Worm (Caenorhabditis elegans) whole organism, mixed stage, embryonic: ENCODE data around the gene str-135.
A peak's percentile ranks its signal among the peaks of the same experiment; 100 is the strongest.

ENCODE experiments used
- M03D4.4 ChIP-seq: sonication (generic microtip); optimal IDR thresholded peaks from 2 replicates; lab custom pipeline; 2017; ENCODE audit warnings: mild to moderate bottlenecking, missing genetic modification characterization, missing compliant biosample characterization
- bed-3 ChIP-seq: fragments of 200-800 bp; sonication (Bioruptor generic); optimal IDR thresholded peaks from 3 replicates; lab custom pipeline; 2018; ENCODE audit warnings: mild to moderate bottlenecking, missing genetic modification characterization, moderate library complexity, missing compliant biosample characterization
- blmp-1 ChIP-seq: fragments of 150-350 bp; optimal IDR thresholded peaks from 2 replicates; lab custom pipeline; 2014; ENCODE audit warnings: missing biosample characterization, missing genetic modification characterization
- ceh-39 ChIP-seq: fragments of 150-350 bp; optimal IDR thresholded peaks from 2 replicates; lab custom pipeline; 2014; ENCODE audit warnings: missing biosample characterization, missing genetic modification characterization
- ceh-43 ChIP-seq: fragments of 200-800 bp; sonication (Bioruptor generic); optimal IDR thresholded peaks from 2 replicates; lab custom pipeline; 2018; ENCODE audit warnings: mild to moderate bottlenecking, missing genetic modification characterization, moderate library complexity, missing compliant biosample characterization
- ceh-83 ChIP-seq: fragments of 200-800 bp; sonication (Bioruptor generic); optimal IDR thresholded peaks from 2 replicates; lab custom pipeline; 2018; ENCODE audit warnings: mild to moderate bottlenecking, missing genetic modification characterization, missing compliant biosample characterization
- ces-1 ChIP-seq: fragments of 150-350 bp; optimal IDR thresholded peaks from 2 replicates; lab custom pipeline; 2014; ENCODE audit warnings: missing biosample characterization, missing genetic modification reagents, missing genetic modification characterization
- cnd-1 ChIP-seq: fragments of 200-800 bp; sonication (Bioruptor generic); optimal IDR thresholded peaks from 2 replicates; lab custom pipeline; 2018; ENCODE audit warnings: mild to moderate bottlenecking, missing genetic modification characterization, missing compliant biosample characterization
- drap-1 ChIP-seq: fragments of 200-800 bp; sonication (Bioruptor generic); optimal IDR thresholded peaks from 3 replicates; lab custom pipeline; 2018; ENCODE audit warnings: mild to moderate bottlenecking, missing genetic modification characterization, missing compliant biosample characterization
- elt-1 ChIP-seq: sonication (generic microtip); optimal IDR thresholded peaks from 2 replicates; lab custom pipeline; 2017; ENCODE audit warnings: missing genetic modification characterization, mild to moderate bottlenecking, missing compliant biosample characterization, antibody characterized with exemption, moderate library complexity, borderline replicate concordance; ENCODE audit not compliant: insufficient read depth
- elt-3 ChIP-seq: fragments of 150-350 bp; optimal IDR thresholded peaks from 2 replicates; lab custom pipeline; 2014; ENCODE audit warnings: missing biosample characterization, missing genetic modification characterization
- flh-1 ChIP-seq: fragments of 200-800 bp; sonication (Bioruptor generic); optimal IDR thresholded peaks from 2 replicates; lab custom pipeline; 2018; ENCODE audit warnings: mild to moderate bottlenecking, missing genetic modification characterization, moderate library complexity, missing compliant biosample characterization
- ham-2 ChIP-seq: fragments of 200-800 bp; sonication (Bioruptor generic); optimal IDR thresholded peaks from 2 replicates; lab custom pipeline; 2018; ENCODE audit warnings: mild to moderate bottlenecking, missing genetic modification characterization, missing compliant biosample characterization
- hlh-1 ChIP-seq: fragments of 150-350 bp; optimal IDR thresholded peaks from 2 replicates; lab custom pipeline; 2014; ENCODE audit warnings: missing biosample characterization, missing genetic modification reagents, missing genetic modification characterization
- lin-13 ChIP-seq: fragments of 150-350 bp; optimal IDR thresholded peaks from 2 replicates; lab custom pipeline; 2014; ENCODE audit warnings: missing biosample characterization, missing genetic modification characterization
- lin-32 ChIP-seq: fragments of 200-800 bp; sonication (Bioruptor generic); optimal IDR thresholded peaks from 2 replicates; lab custom pipeline; 2018; ENCODE audit warnings: mild to moderate bottlenecking, missing genetic modification characterization, missing compliant biosample characterization
- lsy-2 ChIP-seq: fragments of 150-350 bp; optimal IDR thresholded peaks from 2 replicates; lab custom pipeline; 2014; ENCODE audit warnings: missing biosample characterization, missing genetic modification characterization
- mab-5 ChIP-seq: fragments of 150-350 bp; optimal IDR thresholded peaks from 2 replicates; lab custom pipeline; 2014; ENCODE audit warnings: missing biosample characterization, missing genetic modification characterization
- mep-1 ChIP-seq: fragments of 150-350 bp; optimal IDR thresholded peaks from 2 replicates; lab custom pipeline; 2017; ENCODE audit warnings: missing biosample characterization, missing genetic modification reagents, missing genetic modification characterization, inconsistent platforms
- mls-2 ChIP-seq: sonication (generic microtip); optimal IDR thresholded peaks from 2 replicates; lab custom pipeline; 2016; ENCODE audit warnings: mild to moderate bottlenecking, missing genetic modification characterization, moderate library complexity, missing compliant biosample characterization
- nhr-12 ChIP-seq: fragments of 150-350 bp; optimal IDR thresholded peaks from 2 replicates; lab custom pipeline; 2014; ENCODE audit warnings: missing biosample characterization, missing genetic modification characterization
- nhr-2 ChIP-seq: fragments of 150-350 bp; optimal IDR thresholded peaks from 2 replicates; lab custom pipeline; 2014; ENCODE audit warnings: missing biosample characterization, missing genetic modification characterization
- nhr-237 ChIP-seq: fragments of 150-350 bp; optimal IDR thresholded peaks from 2 replicates; lab custom pipeline; 2014; ENCODE audit warnings: missing biosample characterization, missing genetic modification characterization
- nhr-28 ChIP-seq: fragments of 150-350 bp; optimal IDR thresholded peaks from 2 replicates; lab custom pipeline; 2014; ENCODE audit warnings: missing biosample characterization, missing genetic modification characterization
- nhr-76 ChIP-seq: sonication (generic microtip); optimal IDR thresholded peaks from 2 replicates; lab custom pipeline; 2017; ENCODE audit warnings: missing biosample characterization, missing genetic modification characterization
- pha-4 ChIP-seq: fragments of 150-350 bp; optimal IDR thresholded peaks from 2 replicates; lab custom pipeline; 2018; ENCODE audit warnings: missing biosample characterization, missing genetic modification reagents, missing genetic modification characterization
- sem-2 ChIP-seq: fragments of 200-800 bp; sonication (Bioruptor generic); optimal IDR thresholded peaks from 2 replicates; lab custom pipeline; 2018; ENCODE audit warnings: mild to moderate bottlenecking, missing genetic modification characterization, missing compliant biosample characterization
- snpc-4 ChIP-seq: fragments of 150-350 bp; optimal IDR thresholded peaks from 2 replicates; lab custom pipeline; 2014; ENCODE audit warnings: missing biosample characterization, missing genetic modification characterization
- sptf-1 ChIP-seq: sonication (generic microtip); optimal IDR thresholded peaks from 2 replicates; lab custom pipeline; 2017; ENCODE audit warnings: mild to moderate bottlenecking, missing genetic modification characterization, moderate library complexity, missing compliant biosample characterization
- tbx-8 ChIP-seq: fragments of 200-800 bp; sonication (Bioruptor generic); optimal IDR thresholded peaks from 2 replicates; lab custom pipeline; 2018; ENCODE audit warnings: mild to moderate bottlenecking, missing genetic modification characterization, moderate library complexity, missing compliant biosample characterization
- unc-120 ChIP-seq: sonication (generic microtip); optimal IDR thresholded peaks from 2 replicates; lab custom pipeline; 2017; ENCODE audit warnings: missing genetic modification characterization, missing compliant biosample characterization; ENCODE audit not compliant: poor library complexity, severe bottlenecking
- unc-39 ChIP-seq: fragments of 150-350 bp; optimal IDR thresholded peaks from 2 replicates; lab custom pipeline; 2014; ENCODE audit warnings: missing biosample characterization, missing genetic modification characterization
- unc-62 ChIP-seq: fragments of 150-350 bp; optimal IDR thresholded peaks from 2 replicates; lab custom pipeline; 2014; ENCODE audit warnings: missing biosample characterization, missing genetic modification reagents, missing genetic modification characterization
- zip-8 ChIP-seq: fragments of 150-350 bp; optimal IDR thresholded peaks from 2 replicates; lab custom pipeline; 2014; ENCODE audit warnings: missing biosample characterization, missing genetic modification characterization
- ztf-11 ChIP-seq: fragments of 150-350 bp; optimal IDR thresholded peaks from 2 replicates; lab custom pipeline; 2014; ENCODE audit warnings: missing biosample characterization, missing genetic modification characterization

Gene str-135

DNA sequence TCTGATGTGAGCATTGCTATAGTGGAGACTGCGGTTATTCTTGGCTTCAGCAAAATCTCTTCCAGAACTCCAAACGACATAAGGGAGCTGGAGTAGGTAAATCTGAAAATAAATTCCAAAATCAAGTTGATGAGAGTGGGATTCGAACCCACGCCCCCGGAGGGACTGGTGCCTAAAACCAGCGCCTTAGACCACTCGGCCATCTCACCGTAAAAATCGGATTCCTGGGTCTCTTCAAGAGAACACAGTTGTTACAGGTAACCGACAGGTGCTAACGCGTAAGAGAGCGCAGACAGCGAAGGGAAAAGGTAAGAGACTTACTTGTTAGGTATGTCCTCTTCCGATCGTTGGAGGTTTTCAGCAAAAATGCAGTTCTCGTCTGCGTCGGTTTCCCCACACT, 45.3 kb downstream of the str-135 start:
- TF ChIP-seq elt-1 (tag; lab: Kevin White, UChicago) = no peak
- TF ChIP-seq unc-120 (tag; lab: Kevin White, UChicago) = no peak
- TF ChIP-seq ceh-83 (GFP tag; lab: Kevin White, UChicago) = peak; percentile 74
- TF ChIP-seq lsy-2 (tag; lab: Kevin White, UChicago) = no peak
- TF ChIP-seq cnd-1 (tag; lab: Kevin White, UChicago) = peak; percentile 46
- TF ChIP-seq bed-3 (GFP tag; lab: Kevin White, UChicago) = no peak
- no peak for TF ChIP-seq nhr-237 (tag; lab: Kevin White, UChicago)
- peak; percentile 71 for TF ChIP-seq hlh-1 (tag; lab: Kevin White, UChicago)
- TF ChIP-seq unc-39 (tag; lab: Kevin White, UChicago) = no peak
- TF ChIP-seq nhr-12 (tag; lab: Kevin White, UChicago) = no peak
- TF ChIP-seq ham-2 = peak; percentile 45
- TF ChIP-seq drap-1 = peak; percentile 45
- TF ChIP-seq M03D4.4 = peak; percentile 57
- TF ChIP-seq lin-32 = peak; percentile 18
- no peak for TF ChIP-seq nhr-28 (tag; lab: Kevin White, UChicago)
- TF ChIP-seq pha-4 (tag; lab: Kevin White, UChicago) = no peak
- no peak for TF ChIP-seq snpc-4

DNA sequence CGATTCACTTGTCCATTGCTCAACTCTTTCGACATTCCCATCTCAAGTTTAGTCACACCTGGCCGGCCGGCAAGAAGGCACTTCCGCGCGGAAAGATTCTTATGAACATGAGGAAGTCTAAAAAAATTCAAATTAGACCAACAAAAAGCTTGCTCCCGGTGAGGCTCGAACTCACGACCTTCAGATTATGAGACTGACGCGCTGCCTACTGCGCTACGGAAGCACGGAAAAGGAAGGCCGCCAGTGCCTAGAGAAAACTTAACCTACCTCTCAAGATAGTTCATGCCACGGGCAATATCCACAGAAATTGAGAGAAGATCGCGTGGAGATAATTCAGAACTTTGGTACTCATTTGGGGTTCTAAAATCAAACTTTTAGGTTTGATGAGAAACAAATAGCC, 50.6 kb downstream of the str-135 start:
- TF ChIP-seq mls-2 = no peak
- no peak for TF ChIP-seq elt-3
- TF ChIP-seq unc-62 = no peak
- TF ChIP-seq sem-2 (GFP tag; lab: Kevin White, UChicago) = no peak
- TF ChIP-seq mab-5 = no peak
- no peak for TF ChIP-seq cnd-1 (tag; lab: Kevin White, UChicago)
- TF ChIP-seq elt-1 (tag; lab: Kevin White, UChicago) = no peak
- no peak for TF ChIP-seq nhr-2 (tag; lab: Kevin White, UChicago)
- TF ChIP-seq hlh-1 (tag; lab: Kevin White, UChicago) = no peak
- TF ChIP-seq tbx-8 (GFP tag; lab: Kevin White, UChicago) = no peak
- no peak for TF ChIP-seq zip-8
- no peak for TF ChIP-seq nhr-76 (tag; lab: Kevin White, UChicago)
- no peak for TF ChIP-seq nhr-28 (tag; lab: Kevin White, UChicago)
- TF ChIP-seq unc-120 (tag; lab: Kevin White, UChicago) = peak; percentile 38
- TF ChIP-seq lsy-2 (tag; lab: Kevin White, UChicago) = no peak
- no peak for TF ChIP-seq mep-1 (tag; lab: Kevin White, UChicago)
- no peak for TF ChIP-seq lin-13 (tag; lab: Kevin White, UChicago)
- no peak for TF ChIP-seq nhr-237 (tag; lab: Kevin White, UChicago)
- no peak for TF ChIP-seq bed-3 (GFP tag; lab: Kevin White, UChicago)
- TF ChIP-seq blmp-1 (tag; lab: Kevin White, UChicago) = no peak
- TF ChIP-seq nhr-12 (tag; lab: Kevin White, UChicago) = no peak
- peak; percentile 5 for TF ChIP-seq M03D4.4
- no peak for TF ChIP-seq snpc-4
- no peak for TF ChIP-seq unc-39 (tag; lab: Kevin White, UChicago)
- no peak for TF ChIP-seq ceh-39
- no peak for TF ChIP-seq ceh-43 (GFP tag; lab: Kevin White, UChicago)
- TF ChIP-seq sptf-1 = no peak
- no peak for TF ChIP-seq ham-2
- TF ChIP-seq drap-1 = peak; percentile 11
- no peak for TF ChIP-seq flh-1 (GFP tag; lab: Kevin White, UChicago)
- TF ChIP-seq ztf-11 = no peak
- no peak for TF ChIP-seq lin-32
- no peak for TF ChIP-seq ces-1 (GFP tag; lab: Kevin White, UChicago)
- TF ChIP-seq ceh-83 (GFP tag; lab: Kevin White, UChicago) = peak; percentile 68
